Fruit fly (Drosophila melanogaster) whole organism, embryonic: Measurements from ENCODE around the gene Megf8.
A peak's percentile ranks its signal among the peaks of the same experiment; 100 is the strongest.

Experiments used
- Abd-B ChIP-seq: fragments of 200-800 bp; sonication (Bioruptor generic); optimal IDR thresholded peaks from 2 replicates; lab custom pipeline; 2018; ENCODE audit warnings: missing biosample characterization, mild to moderate bottlenecking, missing genetic modification characterization, moderate library complexity
- CG10209 ChIP-seq: fragments of 200-800 bp; sonication (Bioruptor generic); optimal IDR thresholded peaks from 3 replicates; lab custom pipeline; 2017; ENCODE audit warnings: missing biosample characterization, mild to moderate bottlenecking, missing genetic modification characterization, missing genetic modification reagents
- CG11085 ChIP-seq: fragments of 200-800 bp; sonication (Bioruptor generic); IDR thresholded peaks from 2 replicates; pipeline ENCODE4 v1.3.6; 2022; ENCODE audit warnings: missing biosample characterization, missing genetic modification characterization
- CG11093 ChIP-seq: fragments of 200-800 bp; sonication (Bioruptor generic); IDR thresholded peaks from 3 replicates; pipeline ENCODE4 v1.3.6; 2022; ENCODE audit warnings: missing biosample characterization, missing genetic modification characterization
- CG11504 ChIP-seq: fragments of 200-800 bp; sonication (Bioruptor generic); optimal IDR thresholded peaks from 3 replicates; lab custom pipeline; 2019; ENCODE audit warnings: missing biosample characterization, mild to moderate bottlenecking, missing genetic modification characterization, moderate library complexity
- CG13123 ChIP-seq: fragments of 200-800 bp; sonication (Bioruptor generic); optimal IDR thresholded peaks from 2 replicates; lab custom pipeline; 2016; ENCODE audit warnings: missing biosample characterization, missing genetic modification characterization
- CG14014 ChIP-seq: fragments of 200-800 bp; sonication (Bioruptor generic); IDR thresholded peaks from 2 replicates; pipeline ENCODE4 v1.3.6; 2022; ENCODE audit warnings: missing biosample characterization, missing genetic modification characterization
- CG16779 ChIP-seq: fragments of 200-800 bp; sonication (Bioruptor generic); IDR thresholded peaks from 2 replicates; pipeline ENCODE4 v1.3.6; 2022; ENCODE audit warnings: missing biosample characterization, missing genetic modification characterization
- CG17186 ChIP-seq: fragments of 200-800 bp; sonication (Bioruptor generic); optimal IDR thresholded peaks from 3 replicates; lab custom pipeline; 2017; ENCODE audit warnings: missing biosample characterization, missing genetic modification reagents, missing genetic modification characterization
- CG1792 ChIP-seq: fragments of 200-800 bp; sonication (Bioruptor generic); optimal IDR thresholded peaks from 2 replicates; lab custom pipeline; 2016; ENCODE audit warnings: missing biosample characterization, missing genetic modification characterization
- CG18599 ChIP-seq: fragments of 200-800 bp; sonication (Bioruptor generic); optimal IDR thresholded peaks from 3 replicates; lab custom pipeline; 2017; ENCODE audit warnings: missing biosample characterization, missing genetic modification characterization, mild to moderate bottlenecking, moderate library complexity, missing genetic modification reagents
- CG2116 ChIP-seq: fragments of 200-800 bp; sonication (Bioruptor generic); optimal IDR thresholded peaks from 3 replicates; lab custom pipeline; 2018; ENCODE audit warnings: missing biosample characterization, mild to moderate bottlenecking, missing genetic modification characterization
- CG2712 ChIP-seq: fragments of 200-800 bp; optimal IDR thresholded peaks from 3 replicates; lab custom pipeline; 2019; ENCODE audit warnings: missing biosample characterization, mild to moderate bottlenecking, missing genetic modification characterization, moderate library complexity
- CG33557 ChIP-seq: fragments of 200-800 bp; sonication (Bioruptor generic); optimal IDR thresholded peaks from 2 replicates; lab custom pipeline; 2019; ENCODE audit warnings: missing biosample characterization, mild to moderate bottlenecking, missing genetic modification characterization, moderate library complexity
- CG4282 ChIP-seq: fragments of 200-800 bp; sonication (Bioruptor generic); optimal IDR thresholded peaks from 2 replicates; lab custom pipeline; 2016; ENCODE audit warnings: missing biosample characterization, missing genetic modification characterization
- CG4404 ChIP-seq: fragments of 200-800 bp; sonication (Bioruptor generic); IDR thresholded peaks from 2 replicates; pipeline ENCODE4 v1.3.6; 2022; ENCODE audit warnings: missing biosample characterization, missing genetic modification characterization
- CG4854 ChIP-seq: fragments of 200-800 bp; sonication (Bioruptor generic); optimal IDR thresholded peaks from 2 replicates; lab custom pipeline; 2016; ENCODE audit warnings: missing biosample characterization, missing genetic modification characterization, inconsistent platforms
- CG5180 ChIP-seq: fragments of 200-800 bp; sonication (Bioruptor generic); optimal IDR thresholded peaks from 3 replicates; lab custom pipeline; 2017; ENCODE audit warnings: missing biosample characterization, missing genetic modification characterization, mild to moderate bottlenecking, moderate library complexity, missing genetic modification reagents
- CG5245 ChIP-seq: fragments of 200-800 bp; sonication (Bioruptor generic); optimal IDR thresholded peaks from 3 replicates; lab custom pipeline; 2016; ENCODE audit warnings: missing biosample characterization, missing genetic modification characterization
- CG6813 ChIP-seq: fragments of 200-800 bp; sonication (Bioruptor generic); optimal IDR thresholded peaks from 2 replicates; lab custom pipeline; 2017; ENCODE audit warnings: missing biosample characterization, missing genetic modification characterization, mild to moderate bottlenecking, moderate library complexity, missing genetic modification reagents
- CG7556 ChIP-seq: fragments of 200-800 bp; sonication (Bioruptor generic); optimal IDR thresholded peaks from 2 replicates; lab custom pipeline; 2017; ENCODE audit warnings: missing biosample characterization, mild to moderate bottlenecking, missing genetic modification characterization
- CG8089 ChIP-seq: fragments of 200-800 bp; sonication (Bioruptor generic); optimal IDR thresholded peaks from 3 replicates; lab custom pipeline; 2016; ENCODE audit warnings: missing biosample characterization, missing genetic modification characterization
- CG8388 ChIP-seq: fragments of 200-800 bp; sonication (Bioruptor generic); optimal IDR thresholded peaks from 2 replicates; lab custom pipeline; 2019; ENCODE audit warnings: missing biosample characterization, mild to moderate bottlenecking, missing genetic modification characterization, moderate library complexity
- Drgx ChIP-seq: fragments of 200-800 bp; sonication (Bioruptor generic); IDR thresholded peaks from 2 replicates; pipeline ENCODE4 v1.3.6; 2022; ENCODE audit warnings: missing biosample characterization, missing genetic modification characterization
- Gug ChIP-seq: fragments of 200-800 bp; sonication (Bioruptor generic); IDR thresholded peaks from 4 replicates; pipeline ENCODE4 v1.3.6; 2022; ENCODE audit warnings: missing biosample characterization, missing genetic modification characterization
- NfI ChIP-seq: fragments of 200-800 bp; sonication (Bioruptor generic); optimal IDR thresholded peaks from 3 replicates; lab custom pipeline; 2018; ENCODE audit warnings: missing biosample characterization, mild to moderate bottlenecking, missing genetic modification characterization, moderate library complexity
- Rx ChIP-seq: fragments of 200-800 bp; sonication (Bioruptor generic); IDR thresholded peaks from 2 replicates; pipeline ENCODE4 v1.3.6; 2022; ENCODE audit warnings: missing biosample characterization, missing genetic modification characterization
- Ssrp ChIP-seq: fragments of 200-800 bp; sonication (Bioruptor generic); optimal IDR thresholded peaks from 2 replicates; lab custom pipeline; 2018; ENCODE audit warnings: missing biosample characterization, mild to moderate bottlenecking, missing genetic modification characterization, moderate library complexity
- Tbp ChIP-seq: fragments of >200 bp; optimal IDR thresholded peaks from 2 replicates; lab custom pipeline; 2018; ENCODE audit warnings: missing biosample characterization, missing genetic modification characterization
- al ChIP-seq: fragments of 200-800 bp; sonication (Bioruptor generic); IDR thresholded peaks from 2 replicates; pipeline ENCODE4 v1.3.6; 2022; ENCODE audit warnings: missing biosample characterization, missing genetic modification characterization
- bbx ChIP-seq: fragments of 200-800 bp; sonication (Bioruptor generic); IDR thresholded peaks from 2 replicates; pipeline ENCODE4 v1.3.6; 2022; ENCODE audit warnings: missing biosample characterization, missing genetic modification characterization; ENCODE audit not compliant: partially characterized antibody
- bigmax ChIP-seq: fragments of 200-800 bp; sonication (Bioruptor generic); optimal IDR thresholded peaks from 2 replicates; lab custom pipeline; 2018; ENCODE audit warnings: missing biosample characterization, mild to moderate bottlenecking, missing genetic modification characterization
- chif ChIP-seq, 2 experiments: fragments of 200-800 bp; sonication (Bioruptor generic); optimal IDR thresholded peaks; 3 replicates each; lab custom pipeline; 2016; ENCODE audit warnings: missing biosample characterization in 2 of 2, missing genetic modification characterization in 2 of 2
- corto ChIP-seq: fragments of 200-800 bp; sonication (Bioruptor generic); optimal IDR thresholded peaks from 2 replicates; lab custom pipeline; 2016; ENCODE audit warnings: missing biosample characterization, mild to moderate bottlenecking, missing genetic modification characterization, moderate library complexity
- croc ChIP-seq: fragments of 200-800 bp; sonication (Bioruptor generic); conservative IDR thresholded peaks from 3 replicates; pipeline ENCODE4 v1.3.6; 2022; ENCODE audit warnings: missing biosample characterization, missing genetic modification characterization
- cwo ChIP-seq: fragments of 200-800 bp; sonication (Bioruptor generic); optimal IDR thresholded peaks from 3 replicates; lab custom pipeline; 2017; ENCODE audit warnings: missing biosample characterization, missing genetic modification characterization, mild to moderate bottlenecking, moderate library complexity, missing genetic modification reagents
- da ChIP-seq: fragments of 200-800 bp; sonication (Bioruptor generic); optimal IDR thresholded peaks from 2 replicates; lab custom pipeline; 2016; ENCODE audit warnings: missing biosample characterization, missing genetic modification characterization
- fd64A ChIP-seq: fragments of 200-800 bp; sonication (Bioruptor generic); optimal IDR thresholded peaks from 3 replicates; lab custom pipeline; 2018; ENCODE audit warnings: missing biosample characterization, mild to moderate bottlenecking, missing genetic modification characterization
- fu2 ChIP-seq: fragments of 200-800 bp; sonication (Bioruptor generic); optimal IDR thresholded peaks from 2 replicates; lab custom pipeline; 2016; ENCODE audit warnings: missing biosample characterization, missing genetic modification characterization
- gsb-n ChIP-seq: fragments of 200-800 bp; sonication (Bioruptor generic); optimal IDR thresholded peaks from 3 replicates; lab custom pipeline; 2018; ENCODE audit warnings: missing biosample characterization, mild to moderate bottlenecking, missing genetic modification characterization
- kay ChIP-seq: fragments of 200-800 bp; sonication (Bioruptor generic); optimal IDR thresholded peaks from 2 replicates; lab custom pipeline; 2016; ENCODE audit warnings: missing biosample characterization, missing genetic modification characterization
- luna ChIP-seq: fragments of 200-800 bp; sonication (Bioruptor generic); optimal IDR thresholded peaks from 2 replicates; lab custom pipeline; 2016; ENCODE audit warnings: missing biosample characterization, missing genetic modification characterization
- pnt ChIP-seq: fragments of 200-800 bp; sonication (Bioruptor generic); optimal IDR thresholded peaks from 3 replicates; lab custom pipeline; 2016; ENCODE audit warnings: missing biosample characterization, missing genetic modification characterization
- ranshi ChIP-seq: fragments of 200-800 bp; sonication (Bioruptor generic); IDR thresholded peaks from 2 replicates; pipeline ENCODE4 v1.3.6; 2022; ENCODE audit warnings: missing biosample characterization, missing genetic modification characterization
- sc ChIP-seq, 3 experiments: fragments of >200 bp in 2 of 3; fragments of 200-800 bp in 1 of 3; sonication (Bioruptor generic) in 1 of 3; optimal IDR thresholded peaks; 2 replicates in 2 of 3; 3 replicates in 1 of 3; lab custom pipeline; 2017; ENCODE audit warnings: mild to moderate bottlenecking in 1 of 3, missing biosample characterization in 1 of 3, missing genetic modification characterization in 1 of 3, missing genetic modification reagents in 1 of 3
- scrt ChIP-seq: fragments of 200-800 bp; sonication (Bioruptor generic); optimal IDR thresholded peaks from 2 replicates; lab custom pipeline; 2018; ENCODE audit warnings: missing biosample characterization, mild to moderate bottlenecking, missing genetic modification characterization, moderate library complexity
- sqz ChIP-seq: fragments of 200-800 bp; sonication (Bioruptor generic); optimal IDR thresholded peaks from 3 replicates; lab custom pipeline; 2018; ENCODE audit warnings: missing biosample characterization, mild to moderate bottlenecking, missing genetic modification characterization
- sug ChIP-seq: fragments of 200-800 bp; optimal IDR thresholded peaks from 2 replicates; lab custom pipeline; 2019; ENCODE audit warnings: missing biosample characterization, mild to moderate bottlenecking, missing genetic modification characterization, moderate library complexity
- tin ChIP-seq: fragments of 200-800 bp; sonication (Bioruptor generic); optimal IDR thresholded peaks from 3 replicates; lab custom pipeline; 2016; ENCODE audit warnings: missing biosample characterization, missing genetic modification characterization
- twi ChIP-seq: fragments of 200-800 bp; optimal IDR thresholded peaks from 2 replicates; lab custom pipeline; 2019; ENCODE audit warnings: missing biosample characterization, mild to moderate bottlenecking, missing genetic modification characterization, moderate library complexity

Megf8 gene

DNA sequence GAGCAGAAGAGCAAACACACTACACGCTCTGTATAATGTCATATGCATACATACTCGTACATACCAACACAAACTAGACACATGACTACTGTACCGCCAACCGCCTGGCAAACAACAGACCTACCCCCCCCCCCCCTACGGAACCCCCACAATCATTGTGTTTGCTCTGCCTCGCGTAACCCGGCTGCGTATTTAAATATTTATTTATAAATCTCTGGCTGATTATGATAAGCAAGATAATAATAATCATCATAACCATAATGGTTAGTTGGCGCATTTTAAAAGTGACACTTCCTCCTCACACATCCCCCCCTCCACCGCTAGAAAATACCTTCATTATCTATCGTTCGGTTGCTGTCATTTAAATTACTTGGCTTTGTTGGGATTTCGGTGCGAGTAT is 54.2 kb downstream of the Megf8 start (continued):
- TF ChIP-seq cwo (GFP tag; lab: Kevin White, UChicago), result peak; percentile 79
- TF ChIP-seq Tbp (GFP tag; lab: Kevin White, UChicago), result no peak
- peak; percentile 56; the same call in 1 of the 2 replicates for TF ChIP-seq CG14014 (GFP tag; lab: Robert Waterston, UW)
- TF ChIP-seq CG4854 (GFP tag; lab: Kevin White, UChicago), result peak; percentile 16
- TF ChIP-seq Gug (GFP tag; lab: Robert Waterston, UW), result no peak
- TF ChIP-seq twi (tag; lab: Kevin White, UChicago), result no peak
- no peak for TF ChIP-seq CG11093 (GFP tag; lab: Robert Waterston, UW)
- no peak for TF ChIP-seq CG13123 (GFP tag; lab: Kevin White, UChicago)
- no peak for TF ChIP-seq CG16779 (GFP tag; lab: Robert Waterston, UW)
- no peak for TF ChIP-seq Abd-B (GFP tag; lab: Kevin White, UChicago)
- no peak for TF ChIP-seq CG4404 (GFP tag; lab: Robert Waterston, UW)
- no peak for TF ChIP-seq CG8089 (GFP tag; lab: Kevin White, UChicago)
- no peak for TF ChIP-seq sc (optimal IDR thresholded peaks at IDR 0.05; lab: Kevin White, UChicago)
- TF ChIP-seq sc (GFP tag; optimal IDR thresholded peaks at IDR 0.05; lab: Kevin White, UChicago), result no peak
- TF ChIP-seq scrt (GFP tag; lab: Kevin White, UChicago), result peak; percentile 60
- peak; percentile 89 for TF ChIP-seq sug (tag; lab: Kevin White, UChicago)
- TF ChIP-seq sqz, result peak; percentile 54
- peak; percentile 37 for TF ChIP-seq CG11504
- peak; percentile 50 for TF ChIP-seq bigmax (GFP tag; lab: Kevin White, UChicago)
- TF ChIP-seq CG4282 (GFP tag; lab: Kevin White, UChicago), result no peak
- TF ChIP-seq CG6813 (GFP tag; lab: Kevin White, UChicago), result peak; percentile 81
- TF ChIP-seq CG10209 (GFP tag; lab: Kevin White, UChicago), result peak; percentile 68
- TF ChIP-seq da (GFP tag; lab: Kevin White, UChicago), result no peak
- peak; percentile 5 for TF ChIP-seq CG33557 (GFP tag; lab: Kevin White, UChicago)
- TF ChIP-seq kay (GFP tag; lab: Kevin White, UChicago), result peak; percentile 39
- TF ChIP-seq al (GFP tag; lab: Robert Waterston, UW), result no peak
- TF ChIP-seq CG8388, result peak; percentile 3
- no peak for TF ChIP-seq CG11085 (GFP tag; lab: Robert Waterston, UW)
- TF ChIP-seq CG5180, result peak; percentile 67
- peak; percentile 54 for TF ChIP-seq gsb-n
- no peak for TF ChIP-seq CG2116
- TF ChIP-seq CG2712, result peak; percentile 46
- TF ChIP-seq tin, result no peak
- peak; percentile 42 for TF ChIP-seq CG7556 (GFP tag; lab: Kevin White, UChicago)
- no peak for TF ChIP-seq Rx (GFP tag; lab: Robert Waterston, UW)
- TF ChIP-seq Ssrp (tag; lab: Kevin White, UChicago), result no peak
- peak; percentile 12 for TF ChIP-seq CG17186 (GFP tag; lab: Kevin White, UChicago)
- peak; percentile 71 for TF ChIP-seq fd64A (GFP tag; lab: Kevin White, UChicago)
- TF ChIP-seq pnt (GFP tag; lab: Kevin White, UChicago), result no peak
- TF ChIP-seq CG18599 (GFP tag; lab: Kevin White, UChicago), result peak; percentile 77
- TF ChIP-seq ranshi (GFP tag; lab: Robert Waterston, UW), result peak; percentile 25; the same call in 1 of the 2 replicates
- no peak for TF ChIP-seq bbx (GFP tag; lab: Robert Waterston, UW)
- TF ChIP-seq corto (GFP tag; lab: Kevin White, UChicago), result no peak
- peak; percentile 35 for TF ChIP-seq NfI (GFP tag; lab: Kevin White, UChicago)
- no peak for TF ChIP-seq Drgx (GFP tag; lab: Robert Waterston, UW)
- no peak for TF ChIP-seq fu2 (GFP tag; lab: Kevin White, UChicago)
- TF ChIP-seq chif (GFP tag; optimal IDR thresholded peaks at IDR 0.05; lab: Kevin White, UChicago), result no peak
- TF ChIP-seq croc (GFP tag; lab: Robert Waterston, UW), result no peak
- TF ChIP-seq CG1792 (GFP tag; lab: Kevin White, UChicago), result no peak
- TF ChIP-seq CG5245 (GFP tag; lab: Kevin White, UChicago), result no peak
- no peak for TF ChIP-seq luna (GFP tag; lab: Kevin White, UChicago)
